Worm (Caenorhabditis elegans): ENCODE measurements around the gene asp-5.

Gene asp-5

DNA sequence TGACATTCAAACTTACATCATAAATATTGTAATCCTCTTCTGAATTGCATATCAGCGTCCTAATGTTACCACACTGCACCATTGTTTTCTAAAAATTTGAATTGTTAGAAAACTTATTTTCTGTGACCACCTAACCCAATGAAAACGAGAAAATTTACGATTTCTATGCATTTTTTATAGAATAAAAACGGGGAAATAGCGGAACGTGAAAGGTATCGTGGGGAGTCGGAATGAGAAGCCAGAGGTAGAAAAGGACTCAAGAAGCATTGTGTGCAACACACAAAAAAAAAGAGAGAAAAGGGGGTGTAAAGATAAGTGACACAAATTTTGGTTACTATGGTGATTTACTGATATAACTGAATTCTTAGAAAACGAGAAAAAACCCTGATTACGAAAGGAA is 22.0 kb upstream of the asp-5 start, which contains the start of gene C16D9.6:
Gene C16D9.6 (minus strand): TSS at position 101 of the 400 bp plus-strand sequence.
- no peak for TF ChIP-seq ceh-16 (tag; optimal IDR thresholded peaks at IDR 0.05)
- TF ChIP-seq nhr-11 (tag; optimal IDR thresholded peaks at IDR 0.05) = no peak
- TF ChIP-seq ztf-1 (GFP tag; conservative IDR thresholded peaks at IDR 0.05) = no peak
- TF ChIP-seq snpc-4 (tag; optimal IDR thresholded peaks at IDR 0.05) = no peak
- TF ChIP-seq mdl-1 (tag; optimal IDR thresholded peaks at IDR 0.05) = no peak
- TF ChIP-seq unc-62 (GFP tag; optimal IDR thresholded peaks at IDR 0.05) = no peak
- TF ChIP-seq nhr-129 (tag; optimal IDR thresholded peaks at IDR 0.05) = no peak

ce11 chrV:8251075-8251474 is 21.1 kb upstream of the asp-5 start:
- TF ChIP-seq nhr-10 (tag; optimal IDR thresholded peaks at IDR 0.05) (no peak), fos-1 (tag; optimal IDR thresholded peaks at IDR 0.05) (no peak), C34F6.9 (tag; optimal IDR thresholded peaks at IDR 0.05) (peak; percentile 16), ama-1 (optimal IDR thresholded peaks at IDR 0.05) (no peak), nhr-12 (tag; optimal IDR thresholded peaks at IDR 0.05) (no peak), nhr-11 (tag; optimal IDR thresholded peaks at IDR 0.05) (no peak), egl-27 (tag; optimal IDR thresholded peaks at IDR 0.05) (no peak), mbf-1 (tag; optimal IDR thresholded peaks at IDR 0.05) (no peak), nhr-6 (tag; optimal IDR thresholded peaks at IDR 0.05) (no peak), nhr-129 (tag; optimal IDR thresholded peaks at IDR 0.05) (peak; percentile 18), lsy-2 (tag; optimal IDR thresholded peaks at IDR 0.05) (no peak), elt-1 (tag; optimal IDR thresholded peaks at IDR 0.05) (no peak), ztf-11 (tag; optimal IDR thresholded peaks at IDR 0.05) (no peak), snpc-4 (tag; optimal IDR thresholded peaks at IDR 0.05) (no peak)

ce11 chrV:8252532-8252931 is 19.7 kb upstream of the asp-5 start:
- no peak for TF ChIP-seq peb-1 (tag; optimal IDR thresholded peaks at IDR 0.05)
- TF ChIP-seq crh-2 (tag; optimal IDR thresholded peaks at IDR 0.05) = no peak
- no peak for TF ChIP-seq snpc-4 (tag; optimal IDR thresholded peaks at IDR 0.05)
- TF ChIP-seq sma-3 (GFP tag; optimal IDR thresholded peaks at IDR 0.05) = no peak
- TF ChIP-seq mdl-1 (tag; optimal IDR thresholded peaks at IDR 0.05) = no peak
- TF ChIP-seq nhr-23 (tag; optimal IDR thresholded peaks at IDR 0.05) = no peak
- no peak for TF ChIP-seq Y55F3AM.14 (GFP tag; optimal IDR thresholded peaks at IDR 0.05)
- TF ChIP-seq nhr-11 (tag; optimal IDR thresholded peaks at IDR 0.05) = no peak
- TF ChIP-seq ZK546.5 (tag; optimal IDR thresholded peaks at IDR 0.05) = no peak
- TF ChIP-seq unc-62 (GFP tag; optimal IDR thresholded peaks at IDR 0.05) = no peak
- peak; percentile 27 for TF ChIP-seq sma-9 (GFP tag; optimal IDR thresholded peaks at IDR 0.05)
- TF ChIP-seq sma-9 (tag; optimal IDR thresholded peaks at IDR 0.05) = no peak
- no peak for TF ChIP-seq dmd-4 (tag; optimal IDR thresholded peaks at IDR 0.05)
- TF ChIP-seq elt-3 (tag; optimal IDR thresholded peaks at IDR 0.05) = no peak
- no peak for TF ChIP-seq ama-1 (optimal IDR thresholded peaks at IDR 0.05)
- TF ChIP-seq alr-1 (tag; optimal IDR thresholded peaks at IDR 0.05) = no peak
- no peak for TF ChIP-seq ztf-1 (GFP tag; conservative IDR thresholded peaks at IDR 0.05)
- TF ChIP-seq C34F6.9 (tag; optimal IDR thresholded peaks at IDR 0.05) = no peak
- no peak for TF ChIP-seq zag-1 (tag; optimal IDR thresholded peaks at IDR 0.05)
- TF ChIP-seq lin-39 (tag; optimal IDR thresholded peaks at IDR 0.05) = no peak
- TF ChIP-seq nhr-12 (tag; optimal IDR thresholded peaks at IDR 0.05) = no peak
- TF ChIP-seq mab-5 (tag; optimal IDR thresholded peaks at IDR 0.05) = peak; percentile 33
- TF ChIP-seq mbf-1 (tag; optimal IDR thresholded peaks at IDR 0.05) = no peak
- no peak for TF ChIP-seq nhr-21 (tag; optimal IDR thresholded peaks at IDR 0.05)
- TF ChIP-seq blmp-1 (tag; optimal IDR thresholded peaks at IDR 0.05; ENCODE audit: insufficient read depth) = no peak
- TF ChIP-seq nhr-237 (tag; optimal IDR thresholded peaks at IDR 0.05) = no peak
- peak; percentile 34 for TF ChIP-seq nhr-129 (tag; optimal IDR thresholded peaks at IDR 0.05)
- TF ChIP-seq nhr-6 (tag; optimal IDR thresholded peaks at IDR 0.05) = no peak
- no peak for TF ChIP-seq fos-1 (tag; optimal IDR thresholded peaks at IDR 0.05)
- TF ChIP-seq ceh-82 (tag; optimal IDR thresholded peaks at IDR 0.05) = no peak
- no peak for TF ChIP-seq F13H6.1 (tag; optimal IDR thresholded peaks at IDR 0.05)
- no peak for TF ChIP-seq elt-1 (tag; optimal IDR thresholded peaks at IDR 0.05)
- TF ChIP-seq lsy-2 (tag; optimal IDR thresholded peaks at IDR 0.05) = peak in 1 of 2 experiments; percentile 16
- no peak for TF ChIP-seq unc-55 (GFP tag; optimal IDR thresholded peaks at IDR 0.05)
- no peak for TF ChIP-seq gmeb-1 (tag; optimal IDR thresholded peaks at IDR 0.05)

DNA sequence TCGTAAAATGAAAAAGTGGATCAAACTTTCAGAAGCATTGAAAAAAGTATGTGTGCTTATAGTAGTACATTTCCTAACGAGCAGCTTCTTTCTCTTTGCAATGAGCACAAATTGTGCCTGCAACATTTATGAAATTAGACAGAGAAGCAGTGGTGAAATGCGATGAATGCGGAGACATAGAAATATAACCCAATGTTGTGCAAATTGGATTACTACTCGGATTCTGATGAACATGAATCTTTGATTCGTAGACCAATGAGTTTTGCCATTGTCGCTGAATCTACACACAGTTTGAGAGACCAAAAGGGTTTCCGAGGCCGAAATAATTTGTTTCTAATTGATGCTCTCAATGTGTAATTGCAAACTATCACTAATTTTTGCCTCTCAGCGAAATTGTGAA is 18.2 kb upstream of the asp-5 start:
- TF ChIP-seq lsy-2 (tag; optimal IDR thresholded peaks at IDR 0.05) (no peak), nhr-25 (tag; optimal IDR thresholded peaks at IDR 0.05) (no peak), nhr-21 (tag; optimal IDR thresholded peaks at IDR 0.05) (no peak), skn-1 (tag; optimal IDR thresholded peaks at IDR 0.05) (no peak), elt-1 (tag; optimal IDR thresholded peaks at IDR 0.05) (no peak), fos-1 (tag; optimal IDR thresholded peaks at IDR 0.05) (no peak)

All from whole organism, L2 larva.